Fruit fly (Drosophila melanogaster): ENCODE results near the gene CG11251.

CG11251 gene

DNA sequence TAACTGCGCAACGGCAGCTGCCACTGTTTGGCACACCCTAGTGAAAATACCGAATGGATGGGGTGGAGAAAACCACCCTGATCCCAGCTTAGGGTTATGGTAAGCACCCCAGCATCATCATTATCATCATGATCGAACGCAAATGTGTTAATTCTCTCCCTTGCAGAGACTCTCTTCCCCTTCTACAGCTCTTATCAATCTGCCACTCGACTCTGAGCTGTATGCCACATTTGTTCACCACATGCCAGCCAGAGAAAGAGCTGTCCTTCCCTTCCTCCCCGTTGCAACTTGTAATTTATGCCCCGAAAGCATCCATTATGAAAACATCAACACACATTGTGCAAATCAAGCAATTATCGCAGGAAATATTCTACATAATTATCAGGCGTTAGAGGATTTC is 5.3 kb downstream of the CG11251 start:
- no peak for TF ChIP-seq noc (tag; optimal IDR thresholded peaks at IDR 0.05)

DNA sequence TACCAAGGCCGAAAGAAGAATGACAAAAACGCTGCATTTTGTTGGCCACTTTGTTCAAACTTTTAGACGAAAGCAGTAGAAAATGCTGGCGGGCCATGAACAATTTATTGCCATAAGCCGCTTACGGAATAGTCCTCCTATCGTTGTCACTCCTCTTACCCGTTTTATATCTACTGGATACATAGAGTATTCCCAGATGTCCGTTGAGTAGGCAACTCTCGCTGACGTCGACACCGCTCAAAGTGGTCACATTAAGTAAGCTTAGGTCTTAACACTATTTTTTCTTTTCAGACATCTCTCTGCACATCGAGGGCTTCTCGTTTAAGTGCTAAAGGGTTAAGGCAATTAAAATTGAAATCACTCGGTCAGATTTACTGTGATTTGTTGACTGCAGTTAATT is 6.3 kb downstream of the CG11251 start:
- no peak for TF ChIP-seq noc (tag; optimal IDR thresholded peaks at IDR 0.05)

DNA sequence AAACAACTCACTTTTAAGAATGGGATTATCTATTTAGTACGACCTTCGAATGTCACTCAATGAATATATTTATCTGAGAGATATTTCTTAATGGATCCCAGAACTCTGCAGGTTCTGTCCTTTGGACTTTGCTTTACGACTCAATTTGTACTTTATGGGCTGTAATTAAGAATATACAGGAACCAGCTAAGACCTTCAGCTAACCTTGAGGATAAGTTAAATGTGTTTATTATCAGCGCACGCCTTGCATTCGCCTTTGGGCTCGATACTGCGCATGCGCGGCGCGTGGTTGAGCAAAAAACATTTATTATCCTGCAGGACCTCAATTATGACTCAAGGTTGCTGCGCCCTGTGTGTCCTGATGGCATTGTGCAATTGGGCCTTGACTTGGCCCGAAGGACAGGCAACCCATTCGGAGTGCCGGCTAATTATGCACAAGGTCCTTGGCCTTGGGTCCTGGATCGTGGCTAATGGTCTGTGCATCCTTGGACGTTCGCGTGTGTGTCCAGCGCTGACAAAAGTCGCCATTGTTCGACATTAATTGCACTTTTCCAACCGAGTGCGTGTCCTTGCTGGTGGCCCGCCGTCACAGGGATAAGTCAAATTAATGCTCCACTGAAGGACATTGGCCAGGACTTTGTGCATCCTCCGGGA is 8.4 kb downstream of the CG11251 start:
- no peak for TF ChIP-seq noc (tag; optimal IDR thresholded peaks at IDR 0.05)

DNA sequence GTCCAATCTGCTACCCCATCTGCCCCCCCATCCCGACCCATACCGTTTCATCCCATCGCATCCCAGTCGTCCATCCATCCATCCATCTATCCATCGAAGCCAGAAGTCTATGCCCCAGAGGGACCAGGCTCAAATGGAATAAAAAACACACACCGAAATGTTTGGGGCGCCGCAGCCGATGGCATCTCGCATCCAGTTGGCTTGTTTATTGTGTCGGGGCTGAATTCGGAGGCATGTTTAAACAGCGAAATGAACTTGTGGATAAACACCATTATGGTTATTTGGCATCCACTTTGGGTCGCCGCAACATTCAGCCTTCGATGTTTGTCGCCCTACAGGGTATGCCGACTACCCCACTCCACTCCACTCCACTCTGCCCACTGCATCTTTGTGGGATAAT is 9.4 kb downstream of the CG11251 start:
- TF ChIP-seq noc (tag; optimal IDR thresholded peaks at IDR 0.05): no peak

DNA sequence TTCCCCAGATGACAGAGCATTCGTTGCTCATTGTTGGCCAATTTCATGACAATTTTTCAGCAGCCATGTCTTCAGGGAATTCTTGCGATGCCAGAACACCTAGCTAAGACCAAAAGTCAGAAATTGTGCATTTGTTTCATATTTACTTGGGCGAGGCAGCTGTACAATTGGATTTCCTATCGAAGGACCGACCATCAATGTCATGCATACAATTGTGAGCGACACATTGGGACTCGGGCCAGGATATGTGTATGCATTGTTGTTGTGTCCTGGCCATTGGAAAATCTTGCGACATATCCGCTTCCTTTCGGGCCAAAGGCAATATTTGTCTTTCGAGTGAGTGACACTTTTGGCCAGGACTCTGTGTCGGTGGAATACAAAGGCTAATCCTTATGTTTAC is 12.4 kb downstream of the CG11251 start:
- no peak for TF ChIP-seq noc (tag; optimal IDR thresholded peaks at IDR 0.05)

DNA sequence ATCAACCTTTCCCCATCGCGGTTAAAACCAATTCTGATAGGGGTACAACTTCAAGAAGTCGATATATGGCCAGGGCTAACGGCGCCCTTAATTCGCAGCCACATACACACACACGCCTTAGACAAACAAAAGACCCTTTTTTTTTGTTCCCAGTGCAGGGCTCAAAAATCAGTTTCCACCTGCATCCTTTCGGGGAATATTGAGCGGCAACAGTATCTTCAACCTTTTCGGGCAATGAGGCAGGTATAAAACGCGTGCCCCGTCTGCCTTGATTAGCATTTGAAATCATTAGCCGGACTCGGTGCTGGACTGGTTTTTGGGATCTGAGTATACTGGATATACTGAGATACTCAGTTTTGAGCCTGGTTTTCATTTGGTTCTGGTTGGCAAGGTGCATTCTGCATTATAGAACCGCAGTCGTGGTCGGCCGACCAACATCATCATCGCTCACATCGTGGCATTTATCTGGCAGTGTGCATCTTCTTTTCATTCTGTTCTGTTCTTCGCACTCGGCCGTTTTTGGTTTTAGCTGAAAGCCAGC is 15.6 kb downstream of the CG11251 start:
- no peak for TF ChIP-seq noc (tag; optimal IDR thresholded peaks at IDR 0.05)

dm6 chr3L:13068293-13068692 is 21.5 kb downstream of the CG11251 start:
- TF ChIP-seq noc (tag; optimal IDR thresholded peaks at IDR 0.05): no peak

DNA sequence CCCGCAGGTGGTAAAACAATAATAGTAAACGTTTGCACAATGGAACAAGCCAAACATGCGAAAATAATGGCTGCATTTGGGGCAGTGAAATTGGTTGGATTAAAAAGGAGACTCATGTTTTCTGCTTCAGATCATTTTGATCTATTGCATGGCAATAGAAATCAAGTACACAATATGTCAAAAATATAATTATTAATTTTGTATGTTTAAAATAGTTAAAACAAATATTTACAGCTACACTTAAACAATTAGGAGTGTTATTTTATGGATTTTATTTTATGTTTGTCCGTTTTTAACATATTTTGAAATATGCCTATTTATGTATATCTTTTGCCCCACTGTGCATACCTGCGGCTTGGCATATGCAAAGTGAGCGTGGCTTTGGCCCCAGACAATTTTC is 23.5 kb downstream of the CG11251 start:
- TF ChIP-seq noc (tag; optimal IDR thresholded peaks at IDR 0.05): no peak

- no peak for TF ChIP-seq noc (tag; optimal IDR thresholded peaks at IDR 0.05)
These were observed 24.1 kb downstream of the CG11251 start for dm6 chr3L:13065619-13066018.

- TF ChIP-seq noc (tag; optimal IDR thresholded peaks at IDR 0.05): no peak
These were observed 24.8 kb downstream of the CG11251 start for dm6 chr3L:13064935-13065334.

DNA sequence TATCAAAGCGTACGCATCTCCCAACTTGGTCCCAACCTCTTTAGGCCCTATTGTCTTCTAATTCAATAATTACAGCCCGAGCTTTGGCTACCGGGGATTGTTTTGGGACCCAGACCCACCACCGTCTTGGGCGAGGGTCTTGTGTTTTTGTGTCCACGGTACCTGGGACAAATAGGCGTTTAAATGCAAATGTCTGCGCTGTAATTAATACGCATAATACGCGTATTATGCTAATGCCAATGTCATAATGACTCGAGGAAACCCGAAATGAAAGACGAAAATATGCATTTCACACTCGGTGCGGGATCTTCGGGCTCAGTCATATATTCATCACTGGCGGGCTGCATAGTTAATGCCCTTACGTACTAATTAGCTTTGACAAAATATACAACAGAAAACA is 25.4 kb downstream of the CG11251 start:
- no peak for TF ChIP-seq noc (tag; optimal IDR thresholded peaks at IDR 0.05)

DNA sequence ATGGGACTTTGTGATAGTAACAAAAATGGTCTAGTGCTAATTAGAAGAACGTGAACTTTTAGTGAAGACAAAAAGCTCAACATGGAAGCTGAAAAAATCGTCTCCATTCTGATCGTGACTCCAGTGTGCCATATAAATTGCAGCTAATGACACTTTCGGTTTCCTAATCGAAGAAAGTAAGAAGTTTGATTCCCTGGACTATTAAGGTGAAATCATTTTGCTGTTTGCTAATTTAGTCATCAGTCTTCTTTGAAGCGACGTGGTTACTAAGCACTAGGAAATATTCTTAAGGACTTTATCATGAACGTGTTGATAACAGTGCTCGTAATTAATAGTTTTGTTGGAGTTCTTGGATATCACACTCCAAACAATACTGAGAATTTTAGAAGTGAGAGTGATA is 27.0 kb downstream of the CG11251 start, which contains the start of gene CG34429:
Gene CG34429, plus strand, starts transcription at position 301 of the 400 bp plus-strand sequence.
- no peak for TF ChIP-seq noc (tag; optimal IDR thresholded peaks at IDR 0.05)

- TF ChIP-seq noc (tag; optimal IDR thresholded peaks at IDR 0.05): no peak
These were observed 28.4 kb downstream of the CG11251 start, which contains the start of the genes CG14115 and CG34428 for dm6 chr3L:13061322-13061809. TSS of gene CG14115 (minus strand) at chr3L:13061422. TSS of gene CG34428 (plus strand) at chr3L:13061759.

- TF ChIP-seq noc (tag; optimal IDR thresholded peaks at IDR 0.05): no peak
These were observed 31.3 kb downstream of the CG11251 start for dm6 chr3L:13058429-13058828.

dm6 chr3L:13050675-13051202 is 39.0 kb downstream of the CG11251 start:
- TF ChIP-seq noc (tag; optimal IDR thresholded peaks at IDR 0.05): no peak

dm6 chr3L:13049671-13050070 is 40.1 kb downstream of the CG11251 start:
- TF ChIP-seq noc (tag; optimal IDR thresholded peaks at IDR 0.05): no peak

- no peak for TF ChIP-seq noc (tag; optimal IDR thresholded peaks at IDR 0.05)
These were observed 43.0 kb downstream of the CG11251 start, which contains the start of gene CG11279 for dm6 chr3L:13046758-13047157. TSS of gene CG11279 (plus strand) at chr3L:13046977.

Measured in whole organism, larva.